Worm (Caenorhabditis elegans) whole organism, mixed stage, embryonic: Measurements from ENCODE around the gene C01G10.6.

Experiments
- mep-1 ChIP-seq: fragments of 150-350 bp; optimal IDR thresholded peaks from 2 replicates; lab custom pipeline; 2017; ENCODE audit warnings: missing biosample characterization, missing genetic modification reagents, missing genetic modification characterization, inconsistent platforms
- nhr-12 ChIP-seq: fragments of 150-350 bp; optimal IDR thresholded peaks from 2 replicates; lab custom pipeline; 2014; ENCODE audit warnings: missing biosample characterization, missing genetic modification characterization

ce11 chrV:15056346-15056839 is 31.1 kb upstream of the C01G10.6 start:
- no peak for TF ChIP-seq nhr-12 (tag; lab: Kevin White, UChicago)
- TF ChIP-seq mep-1 (tag; lab: Kevin White, UChicago): no peak
